Fruit fly (Drosophila melanogaster) whole organism: ENCODE data around the gene CG43391.
"Not testable (repeated sequence)": the region's sequence is repeated elsewhere in the genome, so short reads cannot be mapped to it uniquely, and the experiment has no call there.

ENCODE experiments used
- CG8478 ChIP-seq: fragments of >200 bp; optimal IDR thresholded peaks from 2 replicates; lab custom pipeline; 2018; ENCODE audit warnings: inconsistent platforms
- Dll ChIP-seq: fragments of >200 bp; optimal IDR thresholded peaks from 2 replicates; lab custom pipeline; 2017
- EcR ChIP-seq, 2 experiments: fragments of >200 bp; optimal IDR thresholded peaks; 2 replicates each; lab custom pipeline; 2017; ENCODE audit warnings: missing biosample characterization in 2 of 2, missing genetic modification characterization in 2 of 2, missing genetic modification reagents in 2 of 2
- pan ChIP-seq: fragments of >200 bp; optimal IDR thresholded peaks from 2 replicates; lab custom pipeline; 2017
- psq ChIP-seq: fragments of >200 bp; optimal IDR thresholded peaks from 2 replicates; lab custom pipeline; 2017
- usp ChIP-seq: fragments of >200 bp; optimal IDR thresholded peaks from 2 replicates; lab custom pipeline; 2017; ENCODE audit warnings: missing biosample characterization, missing genetic modification characterization, mixed read lengths

Gene CG43391

dm6 chr3L:11604227-11604626 is 23.4 kb upstream of the CG43391 start:
- TF ChIP-seq Dll (lab: Kevin White, UChicago) = no peak

- TF ChIP-seq usp (GFP tag; lab: Kevin White, UChicago) (no peak), EcR (GFP tag; optimal IDR thresholded peaks at IDR 0.05; lab: Kevin White, UChicago) (no peak), Dll (lab: Kevin White, UChicago) (no peak), pan (lab: Kevin White, UChicago) (no peak), CG8478 (no peak), psq (lab: Kevin White, UChicago) (no peak)
Observed at dm6 chr3L:11602040-11602439, 21.2 kb upstream of the CG43391 start.

dm6 chr3L:11601133-11601532 is 20.3 kb upstream of the CG43391 start:
- no peak for TF ChIP-seq pan (lab: Kevin White, UChicago)
- no peak for TF ChIP-seq usp (GFP tag; lab: Kevin White, UChicago)
- no peak for TF ChIP-seq CG8478
- no peak for TF ChIP-seq EcR (GFP tag; optimal IDR thresholded peaks at IDR 0.05; lab: Kevin White, UChicago)
- no peak for TF ChIP-seq Dll (lab: Kevin White, UChicago)
- TF ChIP-seq psq (lab: Kevin White, UChicago) = no peak

DNA sequence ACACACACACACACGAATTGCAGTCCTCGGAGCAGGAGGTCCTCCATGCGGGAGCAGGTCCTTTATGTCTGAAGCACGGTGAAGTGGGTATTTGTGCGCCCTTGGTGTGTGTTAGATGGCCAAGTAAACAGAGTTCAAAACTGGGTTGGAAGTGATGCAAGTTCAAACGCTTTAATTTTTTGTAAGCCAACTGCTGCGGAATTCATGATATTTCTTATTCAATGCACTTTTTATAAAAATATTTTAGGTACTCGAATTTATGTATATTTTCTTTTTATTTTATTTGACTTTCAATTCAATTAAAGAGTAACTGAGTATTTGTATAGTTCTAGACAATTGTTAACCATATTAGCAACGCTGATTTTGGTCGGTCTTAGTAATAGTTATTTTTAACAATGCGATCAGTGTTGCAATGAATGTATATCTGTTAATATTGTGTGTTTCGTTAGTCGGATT is 19.2 kb upstream of the CG43391 start, which contains the start of the genes CG14137 and CG46394:
Gene CG14137 (minus strand): TSS at position 101 of the 456 bp plus-strand sequence.
Gene CG46394 (plus strand): TSS at position 406 of the 456 bp plus-strand sequence.
- TF ChIP-seq usp (GFP tag; lab: Kevin White, UChicago) (no peak), Dll (lab: Kevin White, UChicago) (no peak), EcR (GFP tag; optimal IDR thresholded peaks at IDR 0.05; lab: Kevin White, UChicago) (no peak)

DNA sequence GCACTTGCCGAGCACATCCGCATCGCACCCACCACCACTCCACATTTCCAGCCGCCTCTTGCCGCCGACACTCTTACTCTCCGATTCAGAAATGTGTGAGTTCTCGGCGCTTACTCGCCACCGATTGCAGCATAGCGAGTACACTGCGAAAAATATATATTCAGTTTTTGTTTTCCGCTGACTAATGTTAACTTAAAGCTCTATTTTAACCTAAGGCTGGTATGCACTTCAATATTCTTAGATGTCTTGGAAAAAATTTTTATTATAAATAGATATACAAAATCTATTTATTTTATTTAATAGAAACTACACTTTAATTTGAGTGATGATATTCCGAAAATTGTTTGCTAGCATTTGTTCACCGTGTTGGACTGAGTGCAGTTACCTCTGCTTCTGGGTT is 18.4 kb upstream of the CG43391 start:
- TF ChIP-seq pan (lab: Kevin White, UChicago) (no peak), psq (lab: Kevin White, UChicago) (no peak), CG8478 (no peak), usp (GFP tag; lab: Kevin White, UChicago) (no peak), EcR (GFP tag; optimal IDR thresholded peaks at IDR 0.05; lab: Kevin White, UChicago) (no peak), Dll (lab: Kevin White, UChicago) (no peak)

DNA sequence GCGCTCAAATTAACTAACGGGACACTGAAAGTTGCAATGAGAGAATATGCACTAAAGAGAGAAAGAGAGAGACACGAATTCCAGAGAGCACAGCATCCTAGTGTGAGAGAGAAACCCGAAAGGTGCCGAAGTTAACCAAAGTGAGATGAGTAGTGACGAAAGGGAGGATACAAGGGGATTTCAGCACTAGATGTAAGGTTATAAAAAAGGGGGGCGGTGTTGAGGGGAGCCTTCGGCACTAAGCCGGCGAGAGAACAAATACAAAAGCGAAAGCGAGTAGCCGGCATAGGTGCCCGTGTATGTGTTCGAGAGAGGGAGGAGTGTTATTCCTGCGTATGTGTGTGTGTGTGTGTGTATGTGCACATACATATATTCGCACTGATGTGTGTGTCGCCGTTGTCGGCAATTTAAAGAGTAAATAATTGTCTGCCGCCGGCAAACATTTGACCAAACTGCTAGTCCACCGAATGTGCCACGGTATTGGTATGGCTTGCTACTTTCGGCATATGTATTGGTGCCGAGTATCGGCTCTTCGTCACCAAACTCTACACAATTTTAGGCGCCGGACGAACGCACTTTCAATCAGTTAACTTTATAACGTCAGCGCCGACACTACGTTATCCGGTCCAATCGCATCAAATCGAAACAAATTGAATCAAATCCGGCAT is 15.9 kb upstream of the CG43391 start, which contains the start of gene CG7368:
Gene CG7368 (plus strand): TSS at position 618 of the 668 bp plus-strand sequence.
- TF ChIP-seq Dll (lab: Kevin White, UChicago) = no peak
- no peak for TF ChIP-seq pan (lab: Kevin White, UChicago)
- no peak for TF ChIP-seq usp (GFP tag; lab: Kevin White, UChicago)
- no peak for TF ChIP-seq psq (lab: Kevin White, UChicago)
- no peak for TF ChIP-seq CG8478
- TF ChIP-seq EcR (GFP tag; optimal IDR thresholded peaks at IDR 0.05; lab: Kevin White, UChicago) = no peak

DNA sequence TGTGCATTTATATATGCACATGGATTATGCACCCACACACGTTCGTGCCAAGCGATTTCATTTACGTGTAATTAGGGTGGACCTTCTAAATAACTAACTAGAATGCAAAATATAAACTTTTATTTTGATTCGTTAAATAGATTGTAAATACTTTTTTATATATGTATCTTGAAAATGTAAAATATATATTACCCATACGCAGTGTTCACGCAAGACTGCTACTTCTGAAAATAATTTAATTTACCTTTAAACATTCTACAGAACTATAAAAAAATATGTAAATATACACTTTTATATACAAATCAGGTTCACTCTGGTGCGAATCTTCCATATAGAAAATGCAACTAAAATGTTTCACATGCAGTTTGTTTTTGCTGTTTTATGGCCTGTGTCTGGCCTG is 13.0 kb upstream of the CG43391 start:
- TF ChIP-seq pan (lab: Kevin White, UChicago) = no peak
- TF ChIP-seq EcR (GFP tag; optimal IDR thresholded peaks at IDR 0.05; lab: Kevin White, UChicago) = no peak
- TF ChIP-seq psq (lab: Kevin White, UChicago) = no peak
- no peak for TF ChIP-seq CG8478
- TF ChIP-seq usp (GFP tag; lab: Kevin White, UChicago) = no peak
- no peak for TF ChIP-seq Dll (lab: Kevin White, UChicago)

DNA sequence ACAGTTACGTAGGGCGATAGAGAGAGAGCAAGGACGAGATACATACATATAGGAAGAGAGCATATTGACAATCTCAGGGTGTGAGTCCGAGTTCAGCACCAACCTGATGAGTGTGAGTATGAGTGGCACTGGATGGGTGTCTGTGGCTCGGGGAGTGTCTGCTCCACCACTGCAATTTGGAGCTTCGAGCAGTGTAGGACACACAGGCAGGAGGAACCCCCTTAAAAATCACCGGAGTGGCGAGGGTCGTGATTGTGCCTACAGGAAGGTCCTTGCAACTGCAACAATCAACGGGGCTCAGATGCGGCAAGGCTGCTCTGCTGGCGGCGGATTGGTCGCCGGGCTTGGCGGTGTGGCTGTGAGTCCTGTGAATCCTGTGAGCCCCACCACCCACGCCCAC is 11.0 kb upstream of the CG43391 start:
- no peak for TF ChIP-seq usp (GFP tag; lab: Kevin White, UChicago)

DNA sequence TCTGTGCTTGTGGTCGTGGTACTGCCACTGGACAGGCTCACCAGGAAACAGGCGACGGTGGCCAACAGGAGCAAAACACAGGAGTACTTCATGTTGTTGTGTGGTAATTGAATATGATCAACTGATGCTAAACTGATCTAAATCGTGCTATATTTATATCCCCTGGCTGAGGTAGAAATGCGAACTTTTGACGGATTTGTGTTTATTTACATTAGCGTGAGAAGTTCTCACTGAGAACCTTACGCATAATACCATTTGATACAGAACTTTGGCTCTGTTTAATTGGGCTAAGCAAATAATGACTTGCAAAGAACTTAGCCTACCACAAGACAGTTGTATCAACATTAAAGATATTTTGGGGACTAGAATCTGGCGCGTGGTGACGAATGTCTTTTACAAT is 10.3 kb upstream of the CG43391 start, which contains the start of gene CG33268:
Gene CG33268 (minus strand): TSS at position 101 of the 400 bp plus-strand sequence.
- no peak for TF ChIP-seq psq (lab: Kevin White, UChicago)
- no peak for TF ChIP-seq pan (lab: Kevin White, UChicago)
- no peak for TF ChIP-seq EcR (GFP tag; optimal IDR thresholded peaks at IDR 0.05; lab: Kevin White, UChicago)
- TF ChIP-seq Dll (lab: Kevin White, UChicago) = no peak
- TF ChIP-seq usp (GFP tag; lab: Kevin White, UChicago) = no peak
- no peak for TF ChIP-seq CG8478

DNA sequence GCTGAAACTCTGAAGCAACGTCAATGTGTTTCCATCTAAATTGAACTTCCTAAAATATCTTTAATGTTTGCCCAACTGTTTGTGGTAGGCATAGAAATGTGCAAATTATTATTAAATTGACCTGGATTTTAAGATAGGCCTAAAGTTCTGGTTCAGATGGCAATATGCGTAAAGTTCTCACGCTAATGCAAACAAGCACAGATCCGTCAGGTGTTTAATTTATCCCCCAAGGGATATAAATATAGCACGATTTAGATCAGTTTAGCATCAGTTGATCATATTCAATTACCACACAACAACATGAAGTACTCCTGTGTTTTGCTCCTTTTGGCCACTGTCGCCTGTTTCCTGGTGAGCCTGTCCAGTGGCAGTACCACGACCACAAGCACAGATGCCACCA is 8.6 kb upstream of the CG43391 start, which contains the start of gene CG7377:
Gene CG7377 (plus strand): TSS at position 301 of the 400 bp plus-strand sequence.
- not testable (repeated sequence) for TF ChIP-seq pan (lab: Kevin White, UChicago); Dll (lab: Kevin White, UChicago); CG8478

- TF ChIP-seq CG8478 = no peak
- TF ChIP-seq EcR (GFP tag; optimal IDR thresholded peaks at IDR 0.05; lab: Kevin White, UChicago) = no peak
- no peak for TF ChIP-seq usp (GFP tag; lab: Kevin White, UChicago)
- TF ChIP-seq psq (lab: Kevin White, UChicago) = no peak
- TF ChIP-seq Dll (lab: Kevin White, UChicago) = no peak
- TF ChIP-seq pan (lab: Kevin White, UChicago) = no peak
Observed at dm6 chr3L:11588594-11588993, 7.8 kb upstream of the CG43391 start.

- TF ChIP-seq pan (lab: Kevin White, UChicago) (no peak), psq (lab: Kevin White, UChicago) (no peak), EcR (GFP tag; optimal IDR thresholded peaks at IDR 0.05; lab: Kevin White, UChicago) (no peak), Dll (lab: Kevin White, UChicago) (no peak), CG8478 (no peak)
Observed at dm6 chr3L:11587720-11588580, 7.1 kb upstream of the CG43391 start, which contains the start of gene rt. Gene rt, minus strand, starts transcription at chr3L:11587770.
